Fruit fly (Drosophila melanogaster): ENCODE results near the gene Ir20a.

The Ir20a gene

DNA sequence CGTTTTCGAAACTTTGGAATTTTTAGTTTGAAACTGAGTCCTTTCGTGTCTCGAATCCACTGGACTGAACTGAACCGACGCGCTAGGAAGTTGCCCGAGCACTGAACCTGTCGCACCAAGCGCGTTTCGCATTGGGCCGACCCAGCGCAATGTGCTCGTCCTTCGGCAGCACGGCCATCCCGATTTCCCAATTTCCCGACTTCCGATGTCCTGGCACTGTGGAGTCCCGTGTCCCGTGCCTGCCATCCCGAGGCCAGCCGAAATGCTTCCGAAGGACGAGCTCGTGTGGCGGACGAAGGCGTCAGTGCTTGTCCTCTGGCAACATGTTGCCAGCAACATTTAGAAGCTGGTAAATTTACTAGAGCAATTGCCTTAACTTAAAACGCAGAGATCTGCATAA lies 21.1 kb downstream of the Ir20a start, which contains the start of gene DIP-beta:
TSS of gene DIP-beta (minus strand) at position 107 of the 400 bp plus-strand sequence.
- TF ChIP-seq fru (GFP tag; optimal IDR thresholded peaks at IDR 0.05): no peak
- TF ChIP-seq pan (optimal IDR thresholded peaks at IDR 0.05): no peak
- no peak for TF ChIP-seq Myc (optimal IDR thresholded peaks at IDR 0.05)
- no peak for TF ChIP-seq Vsx2 (GFP tag; optimal IDR thresholded peaks at IDR 0.05; ENCODE audit: partially characterized antibody)

DNA sequence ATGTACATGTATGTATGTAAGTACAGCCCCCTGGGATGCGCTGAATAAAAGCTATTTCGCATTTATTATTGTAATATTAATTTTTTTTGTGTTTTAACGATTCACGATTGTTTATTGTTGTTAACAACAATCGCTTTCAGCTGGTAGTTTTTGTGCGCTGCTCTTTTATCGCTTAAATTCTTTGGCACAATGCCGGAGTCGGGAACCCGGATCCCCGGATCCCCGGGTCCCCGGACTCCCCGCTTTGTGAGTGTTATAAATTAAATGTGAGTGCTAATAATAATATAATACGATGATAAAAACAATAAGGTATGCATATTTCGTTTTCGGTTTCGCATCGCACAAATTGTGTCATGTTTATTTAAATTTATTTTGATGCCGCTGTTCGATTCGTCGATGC lies 38.1 kb downstream of the Ir20a start:
- TF ChIP-seq dsf (GFP tag; optimal IDR thresholded peaks at IDR 0.05; ENCODE audit: borderline replicate concordance) (no peak), lola (GFP tag; optimal IDR thresholded peaks at IDR 0.05) (no peak), Hr78 (GFP tag; optimal IDR thresholded peaks at IDR 0.05) (no peak), Dfd (GFP tag; optimal IDR thresholded peaks at IDR 0.05) (peak; percentile 96)

DNA sequence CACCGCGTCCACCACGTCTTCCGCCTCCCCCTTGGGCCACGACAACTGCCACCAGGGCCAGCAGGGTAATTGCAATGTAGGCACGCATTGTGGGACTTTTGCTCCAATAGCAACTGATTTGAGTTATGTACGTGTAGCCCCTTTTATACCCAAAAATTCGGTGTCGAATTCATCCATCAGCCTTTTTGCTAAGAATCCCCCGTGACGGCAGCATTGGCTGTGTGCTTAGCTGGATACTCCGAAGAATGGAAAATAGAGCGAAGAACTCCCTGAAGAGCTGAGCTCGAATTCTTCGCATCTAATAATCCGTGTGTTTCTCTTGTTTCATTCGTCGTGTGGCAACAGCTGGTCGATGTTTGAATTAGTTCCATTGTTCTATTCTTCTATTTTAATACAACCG lies 49.6 kb downstream of the Ir20a start, which contains the start of gene CG10918:
TSS of gene CG10918 (minus strand) at position 101 of the 400 bp plus-strand sequence.
- TF ChIP-seq Sp1 (GFP tag; optimal IDR thresholded peaks at IDR 0.05) (no peak), Jra (GFP tag; optimal IDR thresholded peaks at IDR 0.05) (no peak), HLH106 (tag; optimal IDR thresholded peaks at IDR 0.05) (no peak), CG9705 (GFP tag; optimal IDR thresholded peaks at IDR 0.05) (no peak), Mio (GFP tag; optimal IDR thresholded peaks at IDR 0.05) (no peak), fru (GFP tag; optimal IDR thresholded peaks at IDR 0.05) (no peak), Abd-B (GFP tag; optimal IDR thresholded peaks at IDR 0.05) (no peak), GATAd (GFP tag; optimal IDR thresholded peaks at IDR 0.05) (no peak), CrebA (GFP tag; optimal IDR thresholded peaks at IDR 0.05; ENCODE audit: borderline replicate concordance) (no peak), Myc (optimal IDR thresholded peaks at IDR 0.05) (no peak), sv (GFP tag; optimal IDR thresholded peaks at IDR 0.05) (no peak), ey (GFP tag; optimal IDR thresholded peaks at IDR 0.05) (no peak), woc (GFP tag; optimal IDR thresholded peaks at IDR 0.05) (no peak), brk (GFP tag; optimal IDR thresholded peaks at IDR 0.05) (no peak), rgr (GFP tag; optimal IDR thresholded peaks at IDR 0.05) (no peak), Vsx2 (GFP tag; optimal IDR thresholded peaks at IDR 0.05; ENCODE audit: partially characterized antibody) (no peak)
